Fruit fly (Drosophila melanogaster) whole organism, prepupa: ENCODE results near the gene RagA-B.
A peak's percentile ranks its signal among the peaks of the same experiment; 100 is the strongest.

Experiments
- CG10631 ChIP-seq: fragments of 200-800 bp; sonication (Bioruptor generic); optimal IDR thresholded peaks from 2 replicates; lab custom pipeline; 2016; ENCODE audit warnings: missing biosample characterization, missing genetic modification characterization
- CG11762 ChIP-seq: fragments of 200-800 bp; sonication (Bioruptor generic); optimal IDR thresholded peaks from 3 replicates; lab custom pipeline; 2016; ENCODE audit warnings: missing biosample characterization, missing genetic modification characterization; ENCODE audit not compliant: insufficient read depth
- CG11902 ChIP-seq: fragments of 200-800 bp; sonication (Bioruptor generic); optimal IDR thresholded peaks from 3 replicates; lab custom pipeline; 2016; ENCODE audit warnings: missing biosample characterization, missing genetic modification characterization
- CG16779 ChIP-seq: fragments of 200-800 bp; sonication (Bioruptor generic); optimal IDR thresholded peaks from 3 replicates; lab custom pipeline; 2017; ENCODE audit warnings: missing biosample characterization, mild to moderate bottlenecking, missing genetic modification characterization
- CG32006 ChIP-seq: fragments of 200-800 bp; sonication (Bioruptor generic); optimal IDR thresholded peaks from 3 replicates; lab custom pipeline; 2017; ENCODE audit warnings: missing biosample characterization, mild to moderate bottlenecking, missing genetic modification characterization
- CG34406 ChIP-seq: fragments of 200-800 bp; sonication (Bioruptor generic); optimal IDR thresholded peaks from 3 replicates; lab custom pipeline; 2016; ENCODE audit warnings: missing biosample characterization, missing genetic modification characterization
- CG6276 ChIP-seq: fragments of 200-800 bp; sonication (Bioruptor generic); optimal IDR thresholded peaks from 2 replicates; lab custom pipeline; 2017; ENCODE audit warnings: missing biosample characterization, mild to moderate bottlenecking, missing genetic modification characterization
- CG6854 ChIP-seq: fragments of 200-800 bp; sonication (Bioruptor generic); optimal IDR thresholded peaks from 2 replicates; lab custom pipeline; 2017; ENCODE audit warnings: missing biosample characterization, mild to moderate bottlenecking, missing genetic modification characterization
- CG8632 ChIP-seq: fragments of 200-800 bp; sonication (Bioruptor generic); optimal IDR thresholded peaks from 3 replicates; lab custom pipeline; 2016; ENCODE audit warnings: missing biosample characterization, missing genetic modification characterization
- CG9139 ChIP-seq: fragments of 200-800 bp; sonication (Bioruptor generic); optimal IDR thresholded peaks from 3 replicates; lab custom pipeline; 2017; ENCODE audit warnings: missing biosample characterization, mild to moderate bottlenecking, missing genetic modification characterization
- Eip75B ChIP-seq: fragments of 200-800 bp; sonication (Bioruptor generic); optimal IDR thresholded peaks from 3 replicates; lab custom pipeline; 2016; ENCODE audit warnings: missing biosample characterization, missing genetic modification characterization
- Eip78C ChIP-seq: fragments of 200-800 bp; sonication (Bioruptor generic); peaks from one replicate; lab custom pipeline; 2016; ENCODE audit warnings: missing biosample characterization, missing genetic modification characterization
- Ets96B ChIP-seq: fragments of 200-800 bp; optimal IDR thresholded peaks from 2 replicates; lab custom pipeline; 2019; ENCODE audit warnings: missing biosample characterization, mild to moderate bottlenecking, missing genetic modification characterization, moderate library complexity
- Hr38 ChIP-seq: sonication (Bioruptor generic); optimal IDR thresholded peaks from 2 replicates; lab custom pipeline; 2016; ENCODE audit warnings: missing biosample characterization, missing genetic modification characterization
- Hr4 ChIP-seq: fragments of 200-800 bp; sonication (Bioruptor generic); optimal IDR thresholded peaks from 3 replicates; lab custom pipeline; 2016; ENCODE audit warnings: missing biosample characterization, missing genetic modification characterization
- Lpt ChIP-seq: fragments of 200-800 bp; sonication (Bioruptor generic); optimal IDR thresholded peaks from 3 replicates; lab custom pipeline; 2016; ENCODE audit warnings: missing biosample characterization, missing genetic modification characterization
- Smox ChIP-seq: fragments of 200-800 bp; sonication (Bioruptor generic); optimal IDR thresholded peaks from 3 replicates; lab custom pipeline; 2016; ENCODE audit warnings: missing biosample characterization, missing genetic modification characterization
- Sox102F ChIP-seq: fragments of 200-800 bp; sonication (Bioruptor generic); optimal IDR thresholded peaks from 2 replicates; lab custom pipeline; 2016; ENCODE audit warnings: missing biosample characterization, mild to moderate bottlenecking, missing genetic modification characterization
- Sox14 ChIP-seq: fragments of 200-800 bp; sonication (Bioruptor generic); optimal IDR thresholded peaks from 3 replicates; lab custom pipeline; 2016; ENCODE audit warnings: missing biosample characterization, missing genetic modification characterization
- achi ChIP-seq: fragments of 200-800 bp; sonication (Bioruptor generic); optimal IDR thresholded peaks from 3 replicates; lab custom pipeline; 2016; ENCODE audit warnings: missing biosample characterization, missing genetic modification characterization
- acj6 ChIP-seq: fragments of 200-800 bp; sonication (Bioruptor generic); optimal IDR thresholded peaks from 3 replicates; lab custom pipeline; 2016; ENCODE audit warnings: missing biosample characterization, missing genetic modification characterization
- dac ChIP-seq: fragments of 200-800 bp; sonication (Bioruptor generic); optimal IDR thresholded peaks from 2 replicates; lab custom pipeline; 2017; ENCODE audit warnings: missing biosample characterization, mild to moderate bottlenecking, missing genetic modification characterization
- dsx ChIP-seq: fragments of 200-800 bp; optimal IDR thresholded peaks from 3 replicates; lab custom pipeline; 2019; ENCODE audit warnings: missing biosample characterization, mild to moderate bottlenecking, missing genetic modification characterization, moderate library complexity; ENCODE audit not compliant: poor library complexity, severe bottlenecking
- esn ChIP-seq: fragments of 200-800 bp; sonication (Bioruptor generic); optimal IDR thresholded peaks from 2 replicates; lab custom pipeline; 2016; ENCODE audit warnings: missing biosample characterization, mild to moderate bottlenecking, missing genetic modification characterization, moderate library complexity
- fd59A ChIP-seq: fragments of 200-800 bp; sonication (Bioruptor generic); optimal IDR thresholded peaks from 2 replicates; lab custom pipeline; 2017; ENCODE audit warnings: missing biosample characterization, mild to moderate bottlenecking, missing genetic modification characterization, missing genetic modification reagents
- fkh ChIP-seq: fragments of 200-800 bp; sonication (Bioruptor generic); optimal IDR thresholded peaks from 3 replicates; lab custom pipeline; 2017; ENCODE audit warnings: missing biosample characterization, mild to moderate bottlenecking, missing genetic modification characterization, moderate library complexity
- lz ChIP-seq: fragments of 200-800 bp; sonication (Bioruptor generic); optimal IDR thresholded peaks from 3 replicates; lab custom pipeline; 2016; ENCODE audit warnings: missing biosample characterization, missing genetic modification characterization
- pdm3 ChIP-seq: fragments of 200-800 bp; sonication (Bioruptor generic); optimal IDR thresholded peaks from 3 replicates; lab custom pipeline; 2016; ENCODE audit warnings: missing biosample characterization, missing genetic modification characterization
- ss ChIP-seq, 2 experiments: fragments of 200-800 bp; sonication (Bioruptor generic); optimal IDR thresholded peaks; 2 replicates in 1 of 2; 3 replicates in 1 of 2; lab custom pipeline; 2017 to 2018; ENCODE audit warnings: mild to moderate bottlenecking in 2 of 2, missing biosample characterization in 2 of 2, missing genetic modification characterization in 2 of 2, moderate library complexity in 1 of 2
- svp ChIP-seq: fragments of 200-800 bp; sonication (Bioruptor generic); peaks from one replicate; lab custom pipeline; 2016; ENCODE audit warnings: missing biosample characterization, missing genetic modification characterization
- topi ChIP-seq: fragments of 200-800 bp; sonication (Bioruptor generic); optimal IDR thresholded peaks from 3 replicates; lab custom pipeline; 2016; ENCODE audit warnings: missing biosample characterization, missing genetic modification characterization
- vri ChIP-seq: fragments of 200-800 bp; sonication (Bioruptor generic); optimal IDR thresholded peaks from 3 replicates; lab custom pipeline; 2016; ENCODE audit warnings: missing biosample characterization, mild to moderate bottlenecking, missing genetic modification characterization

The RagA-B gene

DNA sequence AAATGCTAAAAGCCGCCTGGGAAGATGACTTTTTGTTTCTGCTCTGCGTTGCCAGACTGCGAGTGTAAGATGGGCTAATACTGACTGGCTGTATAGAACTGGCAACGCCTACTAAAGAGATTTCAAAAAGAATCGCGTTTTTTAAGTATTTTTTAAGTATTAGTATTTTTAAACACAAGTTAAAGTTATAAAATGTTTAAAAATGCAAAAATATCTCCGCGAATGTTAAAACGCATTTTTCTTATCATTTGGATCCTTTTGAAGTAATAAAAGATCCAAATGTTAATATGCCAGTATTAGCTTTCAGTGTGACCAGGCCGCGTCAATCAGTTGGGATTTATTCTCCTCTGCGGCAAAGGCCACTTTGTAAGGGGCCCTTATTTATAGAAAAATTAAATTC, 22.0 kb upstream of the RagA-B start, which contains the start of the genes Prosbeta3 and Iru:
Gene Prosbeta3, minus strand, starts transcription at position 98 of the 400 bp plus-strand sequence.
Gene Iru, plus strand, starts transcription at position 328 of the 400 bp plus-strand sequence.
- TF ChIP-seq fkh (GFP tag; lab: Kevin White, UChicago) (peak; percentile 86), Lpt (no peak), CG6276 (GFP tag; lab: Kevin White, UChicago) (no peak), esn (GFP tag; lab: Kevin White, UChicago) (peak; percentile 2), Eip78C (peak; percentile 64), CG11902 (GFP tag; lab: Kevin White, UChicago) (no peak), CG9139 (GFP tag; lab: Kevin White, UChicago) (no peak), dsx (GFP tag; lab: Kevin White, UChicago) (peak; percentile 53), CG10631 (GFP tag; lab: Kevin White, UChicago) (no peak), Sox14 (GFP tag; lab: Kevin White, UChicago) (peak; percentile 13)
- TF ChIP-seq, all 60 proteins: peak for 5

DNA sequence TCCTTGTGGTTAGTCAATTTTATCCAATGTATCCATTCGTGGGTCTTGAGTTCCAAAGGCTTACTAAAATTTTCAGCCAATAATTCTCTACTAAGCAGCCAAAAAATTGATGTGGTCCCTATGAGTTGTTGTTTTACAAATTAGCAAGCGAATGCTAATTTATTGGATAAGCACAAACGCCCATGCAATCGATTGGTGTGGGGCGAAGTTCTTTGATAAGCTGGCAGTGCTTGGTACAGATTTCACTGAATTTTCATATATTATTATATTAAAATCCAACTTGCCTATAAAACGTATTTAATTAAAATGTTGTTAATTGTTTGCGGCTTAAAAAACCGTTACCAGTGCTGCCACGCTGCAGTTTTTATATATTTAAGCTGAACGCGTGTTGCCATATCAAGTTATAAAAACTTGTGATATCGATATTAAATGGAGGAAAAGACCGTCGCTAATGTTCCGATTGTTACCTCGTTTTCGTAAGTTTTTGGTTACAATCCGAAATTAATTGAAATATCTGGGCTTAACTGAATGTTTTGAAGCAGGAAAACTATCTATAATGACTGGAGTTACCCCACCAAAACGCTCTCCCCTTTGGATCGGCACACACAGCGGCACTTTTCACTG, 19.6 kb upstream of the RagA-B start, which contains the start of the genes CG31100 and CG11980:
Gene CG31100, minus strand, starts transcription at position 51 of the 624 bp plus-strand sequence.
Gene CG11980, plus strand, starts transcription at position 418 of the 624 bp plus-strand sequence.
- TF ChIP-seq fkh (GFP tag; lab: Kevin White, UChicago) = peak; percentile 32
- no peak for TF ChIP-seq pdm3 (GFP tag; lab: Kevin White, UChicago)
- TF ChIP-seq esn (GFP tag; lab: Kevin White, UChicago) = peak; percentile 33
- TF ChIP-seq Ets96B = no peak
- TF ChIP-seq CG6854 (GFP tag; lab: Kevin White, UChicago) = no peak
- TF ChIP-seq svp (GFP tag; lab: Kevin White, UChicago) = no peak

DNA sequence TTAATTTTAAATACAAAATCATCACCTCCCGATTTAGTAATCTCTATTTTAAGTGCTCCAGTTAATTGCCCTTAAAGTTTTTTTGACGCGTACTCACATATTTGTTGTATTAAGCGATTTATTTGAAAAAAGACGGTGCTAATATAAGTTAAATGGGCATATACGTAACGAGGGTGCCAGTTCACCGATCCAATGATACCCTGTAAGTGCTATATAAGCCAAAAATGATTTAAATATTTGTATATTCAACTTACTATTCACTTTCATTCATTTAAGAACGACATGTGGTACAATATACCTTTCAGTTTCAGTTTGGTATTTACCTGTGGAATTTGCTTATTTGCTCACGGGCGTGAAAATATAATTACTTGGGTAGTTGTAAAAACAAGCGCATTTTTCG, 18.4 kb upstream of the RagA-B start:
- TF ChIP-seq topi (GFP tag; lab: Kevin White, UChicago) (peak; percentile 1), fd59A (GFP tag; lab: Kevin White, UChicago) (no peak), Eip78C (peak; percentile 6), fkh (GFP tag; lab: Kevin White, UChicago) (peak; percentile 19), CG6276 (GFP tag; lab: Kevin White, UChicago) (no peak), vri (GFP tag; lab: Kevin White, UChicago) (no peak), Sox102F (no peak), CG16779 (tag; lab: Kevin White, UChicago) (no peak), Ets96B (no peak), Smox (GFP tag; lab: Kevin White, UChicago) (no peak)

DNA sequence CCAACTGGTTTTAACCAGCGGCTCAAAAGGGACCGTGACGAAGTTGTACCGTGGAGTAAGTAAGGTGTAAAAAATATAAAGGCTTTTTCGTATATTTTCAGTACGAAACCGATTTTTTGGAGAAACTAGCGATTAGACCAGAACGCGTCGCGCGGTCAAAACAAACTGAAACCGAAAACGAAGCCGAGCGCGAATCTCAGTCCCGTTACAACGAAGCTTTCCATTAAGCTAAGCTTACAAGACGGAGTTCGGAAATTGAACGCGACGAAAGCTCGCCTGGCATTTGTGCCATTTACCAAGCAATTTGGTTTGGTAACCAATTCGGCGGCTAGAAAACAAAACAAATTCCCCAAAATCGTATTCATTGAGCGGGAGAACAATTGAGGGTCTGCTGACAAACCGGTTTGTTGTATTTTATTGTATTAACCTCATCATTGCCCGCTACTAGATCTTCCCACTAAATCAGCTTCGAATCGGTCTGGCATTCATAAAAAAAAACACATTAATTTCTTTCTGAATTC, 17.7 kb upstream of the RagA-B start:
- TF ChIP-seq CG10631 (GFP tag; lab: Kevin White, UChicago) (no peak), CG11902 (GFP tag; lab: Kevin White, UChicago) (no peak), Hr4 (GFP tag; lab: Kevin White, UChicago) (no peak), CG32006 (GFP tag; lab: Kevin White, UChicago) (no peak), Eip78C (no peak)

DNA sequence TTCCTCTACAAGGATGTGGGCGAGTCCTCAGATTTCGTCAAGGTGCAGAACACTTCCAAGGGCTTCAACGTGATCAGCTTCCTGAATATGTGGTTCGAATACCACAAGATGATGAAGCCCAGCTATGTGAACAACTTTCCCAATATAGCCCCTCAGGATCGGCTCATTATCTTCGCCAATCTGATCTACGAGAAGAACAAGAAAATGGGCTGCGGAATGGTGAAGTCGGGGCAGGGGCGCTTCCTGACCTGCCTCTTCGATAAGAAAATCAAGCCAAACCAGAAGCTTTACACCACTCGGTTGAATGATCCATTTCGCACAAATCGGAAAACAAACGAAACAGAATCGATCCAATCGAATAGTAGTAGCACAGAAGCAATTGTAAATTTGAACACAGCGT, 14.1 kb upstream of the RagA-B start:
- TF ChIP-seq Eip75B (GFP tag; lab: Kevin White, UChicago) = no peak
- no peak for TF ChIP-seq Sox102F
- TF ChIP-seq svp (GFP tag; lab: Kevin White, UChicago) = peak; percentile 98

DNA sequence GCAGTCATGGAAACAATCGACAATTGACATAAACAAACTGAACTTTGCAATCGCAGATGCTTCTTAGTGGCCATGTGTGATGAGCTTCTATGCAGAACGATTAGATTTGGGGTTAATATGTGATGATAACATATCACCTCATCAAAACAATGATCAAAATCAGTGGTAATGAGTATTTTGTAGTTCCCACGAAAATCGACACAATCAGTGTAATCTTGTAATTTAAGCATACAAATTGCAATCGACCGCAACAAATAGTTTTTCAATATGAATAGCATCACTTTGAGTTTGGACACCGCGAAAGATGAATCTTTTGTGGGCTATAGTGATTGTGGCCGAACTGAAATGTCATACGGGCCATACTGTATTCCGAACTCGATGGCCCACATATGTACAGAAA, 13.3 kb upstream of the RagA-B start, which contains the start of gene CG11977:
Gene CG11977, plus strand, starts transcription at position 301 of the 400 bp plus-strand sequence.
- TF ChIP-seq CG34406 = no peak
- TF ChIP-seq achi = no peak
- no peak for TF ChIP-seq dac (GFP tag; lab: Kevin White, UChicago)
- TF ChIP-seq CG11762 = no peak
- TF ChIP-seq acj6 (GFP tag; lab: Kevin White, UChicago) = no peak
- no peak for TF ChIP-seq Sox14 (GFP tag; lab: Kevin White, UChicago)
- no peak for TF ChIP-seq CG6276 (GFP tag; lab: Kevin White, UChicago)
- no peak for TF ChIP-seq Smox (GFP tag; lab: Kevin White, UChicago)
- TF ChIP-seq lz (GFP tag; lab: Kevin White, UChicago) = no peak
- no peak for TF ChIP-seq fd59A (GFP tag; lab: Kevin White, UChicago)
- TF ChIP-seq CG8632 (GFP tag; lab: Kevin White, UChicago) = no peak
- no peak for TF ChIP-seq Hr38 (GFP tag; lab: Kevin White, UChicago)
- no peak for TF ChIP-seq topi (GFP tag; lab: Kevin White, UChicago)
- no peak for TF ChIP-seq fkh (GFP tag; lab: Kevin White, UChicago)
- TF ChIP-seq ss (GFP tag; optimal IDR thresholded peaks at IDR 0.05; lab: Kevin White, UChicago) = no peak
- TF ChIP-seq, all 60 proteins: peak for 0
